Worm (Caenorhabditis elegans): ENCODE results near the gene nlp-23.

The nlp-23 gene

DNA sequence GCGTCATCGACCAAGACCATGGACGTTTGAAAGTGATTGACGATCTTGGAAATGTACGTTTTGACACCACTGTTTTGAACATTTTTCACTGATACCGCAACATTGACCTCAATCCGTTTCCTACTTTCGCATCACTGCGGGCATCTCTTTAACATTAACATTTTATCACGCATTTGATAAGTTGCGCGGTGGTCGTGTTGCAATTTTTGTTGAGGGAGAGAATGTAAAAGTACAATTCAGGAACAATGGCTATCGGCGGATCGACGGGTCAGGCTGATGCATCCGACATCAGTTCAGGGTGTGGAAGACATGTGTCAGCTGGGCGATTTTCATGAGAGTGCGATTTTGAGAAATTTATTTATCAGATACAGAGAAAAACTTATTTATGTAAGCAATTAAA lies 39.5 kb downstream of the nlp-23 start:
- TF ChIP-seq mxl-3 (GFP tag; optimal IDR thresholded peaks at IDR 0.05) (peak; percentile 0), F26F4.8 (GFP tag; conservative IDR thresholded peaks at IDR 0.05) (no peak)

DNA sequence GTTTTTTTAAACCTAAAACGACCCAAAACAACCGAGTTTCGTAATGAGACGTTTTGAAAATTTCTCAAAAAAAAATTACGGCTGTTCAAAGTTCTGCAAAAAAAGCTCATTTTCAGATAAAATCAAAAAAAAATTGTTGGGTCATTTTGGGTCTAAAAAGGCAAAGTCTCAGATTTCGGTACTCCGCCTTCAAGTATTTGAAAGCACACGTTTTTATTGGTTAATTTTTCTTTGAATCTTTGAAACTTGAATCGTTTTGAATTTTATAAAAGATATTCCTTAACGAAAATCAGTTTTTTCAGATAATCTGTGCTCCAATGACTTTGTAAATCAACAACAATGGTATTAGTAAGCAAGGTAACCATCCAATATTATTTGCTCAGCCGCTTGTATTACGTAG lies 40.0 kb downstream of the nlp-23 start, which contains the start of gene hum-6:
TSS of gene hum-6 (plus strand) at position 301 of the 400 bp plus-strand sequence.
- no peak for TF ChIP-seq nhr-41 (GFP tag; IDR thresholded peaks at IDR 0.05)
- TF ChIP-seq egl-43 (GFP tag; IDR thresholded peaks at IDR 0.05), result no peak
- TF ChIP-seq lin-39 (tag; optimal IDR thresholded peaks at IDR 0.05), result no peak
- no peak for TF ChIP-seq mdl-1 (tag; optimal IDR thresholded peaks at IDR 0.05)
- no peak for TF ChIP-seq nhr-25 (tag; optimal IDR thresholded peaks at IDR 0.05; ENCODE audit: borderline replicate concordance, insufficient read depth)
- TF ChIP-seq F44E2.7 (GFP tag; IDR thresholded peaks at IDR 0.05), result no peak

DNA sequence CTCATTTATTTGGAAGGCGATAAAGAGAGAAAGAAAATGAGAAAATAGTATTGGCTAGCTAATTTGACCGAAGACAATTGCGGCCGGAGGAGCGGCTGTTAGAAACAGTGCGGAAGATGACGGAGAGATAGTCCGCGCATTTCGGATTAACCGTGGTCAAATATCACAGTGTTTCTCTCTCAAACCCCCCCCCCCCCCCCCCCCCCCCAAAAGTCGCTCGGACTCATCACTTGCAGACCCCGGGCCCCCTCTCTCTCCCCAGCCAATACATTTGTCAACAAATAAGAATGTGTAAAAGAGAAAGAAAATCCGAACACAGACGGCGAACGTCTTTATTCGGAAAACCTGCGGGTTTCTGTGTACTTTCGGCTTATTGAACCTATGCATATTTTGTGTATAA lies 40.9 kb downstream of the nlp-23 start:
- no peak for TF ChIP-seq Y105C5A.15 (GFP tag; IDR thresholded peaks at IDR 0.05)
- TF ChIP-seq set-16 (GFP tag; IDR thresholded peaks at IDR 0.05), result peak; percentile 84

- TF ChIP-seq mxl-2 (GFP tag; conservative IDR thresholded peaks at IDR 0.05) (no peak), hmg-1.1 (GFP tag; IDR thresholded peaks at IDR 0.05) (no peak), hlh-30 (tag; optimal IDR thresholded peaks at IDR 0.05; ENCODE audit: insufficient read depth) (no peak), ceh-44 (GFP tag; IDR thresholded peaks at IDR 0.05) (no peak), Y105C5A.15 (GFP tag; IDR thresholded peaks at IDR 0.05) (no peak), unc-62 (GFP tag; optimal IDR thresholded peaks at IDR 0.05 in 1 of 2) (peak in 1 of 2 experiments; percentile 94), unc-62 (tag; optimal IDR thresholded peaks at IDR 0.05) (no peak)
Observed at ce11 chrX:2294198-2294800, 48.5 kb downstream of the nlp-23 start, which contains the start of gene T10H10.2. Gene T10H10.2, plus strand, starts transcription at chrX:2294750.
